Fruit fly (Drosophila melanogaster) Kc167 (cell line): ENCODE results near the gene Hsp70Aa.

ENCODE experiments used
- Myc ChIP-seq: fragments of >200 bp; optimal IDR thresholded peaks from 2 replicates; lab custom pipeline; 2017; ENCODE audit warnings: missing external identifiers
- Sin3A ChIP-seq: fragments of >200 bp; optimal IDR thresholded peaks from 2 replicates; lab custom pipeline; 2018; ENCODE audit warnings: missing external identifiers
- h ChIP-seq: fragments of >200 bp; optimal IDR thresholded peaks from 3 replicates; lab custom pipeline; 2018; ENCODE audit warnings: missing external identifiers
- insv ChIP-seq: fragments of >200 bp; optimal IDR thresholded peaks from 3 replicates; lab custom pipeline; 2018; ENCODE audit warnings: missing external identifiers
- psq ChIP-seq: fragments of >200 bp; optimal IDR thresholded peaks from 2 replicates; lab custom pipeline; 2017; ENCODE audit warnings: missing external identifiers
- ttk ChIP-seq: sonication (Bioruptor generic); optimal IDR thresholded peaks from 2 replicates; lab custom pipeline; 2017; ENCODE audit warnings: missing external identifiers

Gene Hsp70Aa

DNA sequence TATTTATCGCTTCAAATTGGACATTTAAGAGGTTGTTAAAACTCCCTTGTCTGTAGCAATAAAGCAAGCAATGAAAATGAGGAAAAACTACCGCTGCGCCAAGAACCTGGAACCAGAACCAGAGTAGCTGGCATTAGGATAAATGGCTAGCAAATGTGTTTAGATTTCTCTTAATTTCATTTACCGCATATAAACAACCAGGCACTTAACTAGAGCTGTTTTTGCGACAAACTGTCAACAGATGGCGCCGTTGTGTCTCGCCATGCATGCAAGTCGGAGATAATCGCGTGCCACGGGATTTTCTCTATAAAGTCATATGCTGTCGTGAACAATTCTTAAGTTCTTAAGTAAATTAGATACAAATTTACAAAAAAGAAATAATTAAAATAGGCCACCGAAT lies 22.4 kb downstream of the Hsp70Aa start:
- TF ChIP-seq h (lab: Kevin White, UChicago) (no peak), Myc (lab: Kevin White, UChicago) (no peak), ttk (lab: Kevin White, UChicago) (no peak), insv (no peak), Sin3A (lab: Kevin White, UChicago) (no peak), psq (lab: Kevin White, UChicago) (no peak)

DNA sequence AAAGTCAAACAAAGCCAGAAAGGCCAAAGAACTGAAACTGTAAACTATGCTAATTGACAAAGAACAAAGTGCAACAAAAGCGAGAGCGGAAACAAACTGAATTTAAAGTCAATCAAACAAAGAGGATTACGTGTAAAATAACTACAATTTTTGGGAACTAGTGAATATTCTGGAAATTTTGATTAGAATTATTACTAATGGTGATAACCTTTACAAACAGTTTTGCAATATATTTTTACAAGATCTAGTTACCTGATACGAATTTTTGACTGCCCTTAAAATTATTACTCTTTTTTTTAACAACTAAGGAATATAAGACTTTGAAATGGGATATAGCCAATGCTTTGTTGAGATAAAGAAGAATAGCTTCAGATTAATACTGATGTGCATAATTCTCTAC lies 25.4 kb downstream of the Hsp70Aa start, which contains the start of gene CG14731:
Gene CG14731, plus strand, starts transcription at position 301 of the 400 bp plus-strand sequence.
- TF ChIP-seq psq (lab: Kevin White, UChicago) (no peak), ttk (lab: Kevin White, UChicago) (no peak), h (lab: Kevin White, UChicago) (no peak), insv (no peak), Sin3A (lab: Kevin White, UChicago) (no peak), Myc (lab: Kevin White, UChicago) (no peak)

dm6 chr3R:11920605-11921004 lies 35.7 kb downstream of the Hsp70Aa start:
- no peak for TF ChIP-seq Sin3A (lab: Kevin White, UChicago)
- no peak for TF ChIP-seq ttk (lab: Kevin White, UChicago)
- TF ChIP-seq insv, result no peak
- no peak for TF ChIP-seq Myc (lab: Kevin White, UChicago)
- TF ChIP-seq h (lab: Kevin White, UChicago), result no peak
- TF ChIP-seq psq (lab: Kevin White, UChicago), result no peak
